Worm (Caenorhabditis elegans): Measurements from ENCODE around the gene R13A5.15.

Gene R13A5.15

ce11 chrIII:7572781-7573400, 15.2 kb downstream of the R13A5.15 start, which contains the start of the genes rpl-9 and lpd-7:
Gene rpl-9 (minus strand): TSS chrIII:7572831.
Gene lpd-7 (plus strand): TSS chrIII:7573350.
- no peak for TF ChIP-seq unc-62 (GFP tag; optimal IDR thresholded peaks at IDR 0.05)

ce11 chrIII:7571726-7572125, 16.4 kb downstream of the R13A5.15 start:
- TF ChIP-seq unc-62 (GFP tag; optimal IDR thresholded peaks at IDR 0.05): no peak

- no peak for TF ChIP-seq unc-62 (GFP tag; optimal IDR thresholded peaks at IDR 0.05)
Measured at ce11 chrIII:7570083-7570695, 17.9 kb downstream of the R13A5.15 start, which contains the start of gene R13A5.7. Gene R13A5.7 (minus strand): TSS chrIII:7570133.

- no peak for TF ChIP-seq unc-62 (GFP tag; optimal IDR thresholded peaks at IDR 0.05)
Measured at ce11 chrIII:7566098-7566497, 22.0 kb downstream of the R13A5.15 start, which contains the start of gene ttr-32. Gene ttr-32 (plus strand): TSS chrIII:7566411.

ce11 chrIII:7565247-7565646, 22.9 kb downstream of the R13A5.15 start, which contains the start of gene ttr-8:
Gene ttr-8 (minus strand): TSS chrIII:7565347.
- TF ChIP-seq unc-62 (GFP tag; optimal IDR thresholded peaks at IDR 0.05): no peak

ce11 chrIII:7561872-7562271, 26.2 kb downstream of the R13A5.15 start, which contains the start of gene lgc-12:
Gene lgc-12 (plus strand): TSS chrIII:7562172.
- no peak for TF ChIP-seq unc-62 (GFP tag; optimal IDR thresholded peaks at IDR 0.05)

- no peak for TF ChIP-seq unc-62 (GFP tag; optimal IDR thresholded peaks at IDR 0.05)
Measured at ce11 chrIII:7559869-7560268, 28.2 kb downstream of the R13A5.15 start.

- no peak for TF ChIP-seq unc-62 (GFP tag; optimal IDR thresholded peaks at IDR 0.05)
Measured at ce11 chrIII:7558658-7559057, 29.5 kb downstream of the R13A5.15 start.

ce11 chrIII:7557930-7558470, 30.1 kb downstream of the R13A5.15 start:
- no peak for TF ChIP-seq unc-62 (GFP tag; optimal IDR thresholded peaks at IDR 0.05)

ce11 chrIII:7555360-7555759, 32.8 kb downstream of the R13A5.15 start, which contains the start of gene ceh-13:
Gene ceh-13 (plus strand): TSS chrIII:7555660.
- TF ChIP-seq unc-62 (GFP tag; optimal IDR thresholded peaks at IDR 0.05): no peak

ce11 chrIII:7554697-7555145, 33.4 kb downstream of the R13A5.15 start:
- TF ChIP-seq unc-62 (GFP tag; optimal IDR thresholded peaks at IDR 0.05): no peak

ce11 chrIII:7553693-7554226, 34.4 kb downstream of the R13A5.15 start:
- no peak for TF ChIP-seq unc-62 (GFP tag; optimal IDR thresholded peaks at IDR 0.05)

ce11 chrIII:7552859-7553258, 35.3 kb downstream of the R13A5.15 start:
- no peak for TF ChIP-seq unc-62 (GFP tag; optimal IDR thresholded peaks at IDR 0.05)

ce11 chrIII:7550979-7551378, 37.1 kb downstream of the R13A5.15 start:
- TF ChIP-seq unc-62 (GFP tag; optimal IDR thresholded peaks at IDR 0.05): no peak

- no peak for TF ChIP-seq unc-62 (GFP tag; optimal IDR thresholded peaks at IDR 0.05)
Measured at ce11 chrIII:7548963-7549362, 39.2 kb downstream of the R13A5.15 start.

ce11 chrIII:7545189-7545588, 42.9 kb downstream of the R13A5.15 start:
- TF ChIP-seq unc-62 (GFP tag; optimal IDR thresholded peaks at IDR 0.05): no peak
